Worm (Caenorhabditis elegans) whole organism, young adult: ENCODE measurements around the gene F01D5.10.

ENCODE experiments used
- B0035.1 ChIP-seq: sonication (generic microtip); optimal IDR thresholded peaks from 2 replicates; lab custom pipeline; 2016; ENCODE audit warnings: missing genetic modification characterization, mild to moderate bottlenecking, missing compliant biosample characterization, missing genotype, missing genetic modification reagents
- B0261.1 ChIP-seq: sonication (generic microtip); optimal IDR thresholded peaks from 2 replicates; lab custom pipeline; 2016; ENCODE audit warnings: mild to moderate bottlenecking, missing genetic modification characterization, moderate library complexity, missing compliant biosample characterization
- C17E4.6 ChIP-seq: fragments of 200-800 bp; sonication (Bioruptor generic); IDR thresholded peaks from 2 replicates; pipeline ENCODE4 v1.3.6; 2022; ENCODE audit warnings: missing genetic modification reagents, missing genetic modification characterization, missing compliant biosample characterization
- F10E7.11 ChIP-seq: sonication (generic microtip); optimal IDR thresholded peaks from 2 replicates; lab custom pipeline; 2017; ENCODE audit warnings: mild to moderate bottlenecking, missing genetic modification characterization, moderate library complexity, missing compliant biosample characterization
- F23B12.7 ChIP-seq: sonication (generic microtip); optimal IDR thresholded peaks from 2 replicates; lab custom pipeline; 2017; ENCODE audit warnings: missing genetic modification characterization, mild to moderate bottlenecking, missing compliant biosample characterization, antibody characterized with exemption, moderate library complexity; ENCODE audit not compliant: insufficient read depth
- F37B4.10 ChIP-seq: fragments of 200-800 bp; sonication (Bioruptor generic); IDR thresholded peaks from 2 replicates; pipeline ENCODE4 v1.3.6; 2022; ENCODE audit warnings: missing genetic modification characterization, missing compliant biosample characterization
- F49E8.2 ChIP-seq: sonication (generic microtip); optimal IDR thresholded peaks from 3 replicates; lab custom pipeline; 2017; ENCODE audit warnings: missing genetic modification characterization, mild to moderate bottlenecking, missing compliant biosample characterization, antibody characterized with exemption, moderate library complexity; ENCODE audit not compliant: insufficient read depth
- F52B5.7 ChIP-seq: sonication (generic microtip); optimal IDR thresholded peaks from 2 replicates; lab custom pipeline; 2016; ENCODE audit warnings: mild to moderate bottlenecking, missing genetic modification characterization, missing compliant biosample characterization
- K12H6.12 ChIP-seq: fragments of 200-800 bp; sonication (Bioruptor generic); optimal IDR thresholded peaks from 2 replicates; lab custom pipeline; 2018; ENCODE audit warnings: mild to moderate bottlenecking, missing genetic modification characterization, missing compliant biosample characterization
- T07F8.4 ChIP-seq: sonication (generic microtip); optimal IDR thresholded peaks from 2 replicates; lab custom pipeline; 2016; ENCODE audit warnings: mild to moderate bottlenecking, missing genetic modification characterization, moderate library complexity, missing compliant biosample characterization
- Y56A3A.18 ChIP-seq: fragments of 200-800 bp; sonication (Bioruptor generic); IDR thresholded peaks from 2 replicates; pipeline ENCODE4 v1.3.6; 2022; ENCODE audit warnings: missing genetic modification reagents, missing genetic modification characterization, missing compliant biosample characterization
- Y95B8A.8 ChIP-seq: fragments of 200-800 bp; sonication (Bioruptor generic); IDR thresholded peaks from 2 replicates; pipeline ENCODE4 v1.3.6; 2022; ENCODE audit warnings: missing genetic modification reagents, missing genetic modification characterization, missing compliant biosample characterization
- ama-1 ChIP-seq, 3 experiments: fragments of 150-350 bp in 1 of 3; sonication (generic microtip) in 2 of 3; optimal IDR thresholded peaks; 2 replicates each; lab custom pipeline; 2014 to 2018; ENCODE audit warnings: missing biosample characterization in 2 of 3, missing genetic modification characterization in 2 of 3, missing genetic modification reagents in 2 of 3
- aptf-3 ChIP-seq: fragments of 200-800 bp; sonication (Bioruptor generic); IDR thresholded peaks from 2 replicates; pipeline ENCODE4 v1.3.6; 2022; ENCODE audit warnings: missing genetic modification characterization, missing compliant biosample characterization
- attf-5 ChIP-seq: fragments of 200-800 bp; sonication (Bioruptor generic); optimal IDR thresholded peaks from 2 replicates; lab custom pipeline; 2018; ENCODE audit warnings: mild to moderate bottlenecking, missing genetic modification characterization, missing compliant biosample characterization
- attf-6 ChIP-seq: fragments of 200-800 bp; sonication (Bioruptor generic); IDR thresholded peaks from 2 replicates; pipeline ENCODE4 v1.3.6; 2022; ENCODE audit warnings: missing genetic modification reagents, missing genetic modification characterization, missing compliant biosample characterization
- bed-1 ChIP-seq: fragments of 200-800 bp; sonication (Bioruptor generic); IDR thresholded peaks from 2 replicates; pipeline ENCODE4 v1.3.6; 2022; ENCODE audit warnings: missing genetic modification reagents, missing genetic modification characterization, missing compliant biosample characterization
- ccch-3 ChIP-seq: fragments of 200-800 bp; sonication (Bioruptor generic); optimal IDR thresholded peaks from 2 replicates; lab custom pipeline; 2018; ENCODE audit warnings: mild to moderate bottlenecking, missing genetic modification characterization, missing compliant biosample characterization
- cebp-1 ChIP-seq, 2 experiments: fragments of 200-800 bp in 1 of 2; sonication (Bioruptor generic) in 1 of 2; sonication (generic microtip) in 1 of 2; IDR thresholded peaks in 1 of 2; optimal IDR thresholded peaks in 1 of 2; 2 replicates each; pipeline versions ENCODE4 v1.3.6 to Lab custom; 2017 to 2022; ENCODE audit warnings: missing compliant biosample characterization in 2 of 2, missing genetic modification characterization in 2 of 2, mild to moderate bottlenecking in 1 of 2, missing genetic modification reagents in 1 of 2, moderate library complexity in 1 of 2
- ceh-27 ChIP-seq: fragments of 200-800 bp; sonication (Bioruptor generic); optimal IDR thresholded peaks from 2 replicates; lab custom pipeline; 2018; ENCODE audit warnings: mild to moderate bottlenecking, missing genetic modification characterization, moderate library complexity, missing compliant biosample characterization
- ceh-58 ChIP-seq: fragments of 200-800 bp; sonication (Bioruptor generic); IDR thresholded peaks from 2 replicates; pipeline ENCODE4 v1.3.6; 2022; ENCODE audit warnings: missing genetic modification characterization, missing compliant biosample characterization
- chd-7 ChIP-seq: sonication (generic microtip); optimal IDR thresholded peaks from 2 replicates; lab custom pipeline; 2016; ENCODE audit warnings: mild to moderate bottlenecking, missing genetic modification characterization, moderate library complexity, missing compliant biosample characterization
- dpl-1 ChIP-seq: fragments of 150-350 bp; optimal IDR thresholded peaks from 2 replicates; lab custom pipeline; 2014; ENCODE audit warnings: missing biosample characterization, missing genetic modification reagents, missing genetic modification characterization
- egrh-3 ChIP-seq: fragments of 200-800 bp; sonication (Bioruptor generic); IDR thresholded peaks from 2 replicates; pipeline ENCODE4 v1.3.6; 2022; ENCODE audit warnings: missing genetic modification reagents, missing genetic modification characterization, missing compliant biosample characterization
- gei-17 ChIP-seq: fragments of 200-800 bp; sonication (Bioruptor generic); optimal IDR thresholded peaks from 2 replicates; lab custom pipeline; 2018; ENCODE audit warnings: mild to moderate bottlenecking, missing genetic modification characterization, missing compliant biosample characterization
- hmg-1.2 ChIP-seq: fragments of 200-800 bp; sonication (Bioruptor generic); IDR thresholded peaks from 2 replicates; pipeline ENCODE4 v1.3.6; 2022; ENCODE audit warnings: missing genetic modification reagents, missing genetic modification characterization, missing compliant biosample characterization
- hrde-1 ChIP-seq: sonication (generic microtip); optimal IDR thresholded peaks from 2 replicates; lab custom pipeline; 2016; ENCODE audit warnings: missing genetic modification characterization, mild to moderate bottlenecking, missing compliant biosample characterization, moderate library complexity, missing genotype, missing genetic modification reagents, borderline replicate concordance
- lin-40 ChIP-seq: sonication (generic microtip); optimal IDR thresholded peaks from 2 replicates; lab custom pipeline; 2016; ENCODE audit warnings: missing genetic modification characterization, mild to moderate bottlenecking, missing compliant biosample characterization, missing genotype, missing genetic modification reagents
- lin-54 ChIP-seq: fragments of 200-800 bp; sonication (Bioruptor generic); optimal IDR thresholded peaks from 2 replicates; lab custom pipeline; 2018; ENCODE audit warnings: mild to moderate bottlenecking, missing genetic modification characterization, missing compliant biosample characterization
- lir-1 ChIP-seq: fragments of 200-800 bp; sonication (Bioruptor generic); conservative IDR thresholded peaks from 2 replicates; pipeline ENCODE4 v1.3.6; 2022; ENCODE audit warnings: missing genetic modification reagents, missing genetic modification characterization, missing compliant biosample characterization
- lsl-1 ChIP-seq: fragments of 200-800 bp; sonication (Bioruptor generic); optimal IDR thresholded peaks from 2 replicates; lab custom pipeline; 2018; ENCODE audit warnings: mild to moderate bottlenecking, missing genetic modification characterization, moderate library complexity, missing compliant biosample characterization
- madf-3 ChIP-seq: fragments of 200-800 bp; sonication (Bioruptor generic); IDR thresholded peaks from 2 replicates; pipeline ENCODE4 v1.3.6; 2022; ENCODE audit warnings: missing genetic modification reagents, missing genetic modification characterization, missing compliant biosample characterization
- madf-6 ChIP-seq: fragments of 200-800 bp; sonication (Bioruptor generic); IDR thresholded peaks from 2 replicates; pipeline ENCODE4 v1.3.6; 2022; ENCODE audit warnings: missing genetic modification reagents, missing genetic modification characterization, missing compliant biosample characterization
- mcd-1 ChIP-seq: fragments of 200-800 bp; sonication (Bioruptor generic); IDR thresholded peaks from 2 replicates; pipeline ENCODE4 v1.3.6; 2022; ENCODE audit warnings: missing genetic modification reagents, missing genetic modification characterization, missing compliant biosample characterization
- nfyb-1 ChIP-seq: fragments of 200-800 bp; sonication (Bioruptor generic); IDR thresholded peaks from 2 replicates; pipeline ENCODE4 v1.3.6; 2022; ENCODE audit warnings: missing genetic modification reagents, missing genetic modification characterization, missing compliant biosample characterization
- nhr-179 ChIP-seq: sonication (generic microtip); optimal IDR thresholded peaks from 2 replicates; lab custom pipeline; 2016; ENCODE audit warnings: mild to moderate bottlenecking, missing genetic modification characterization, missing compliant biosample characterization
- nhr-80 ChIP-seq: sonication (generic microtip); optimal IDR thresholded peaks from 2 replicates; lab custom pipeline; 2016; ENCODE audit warnings: missing genetic modification characterization, missing compliant biosample characterization
- nhr-90 ChIP-seq: sonication (generic microtip); optimal IDR thresholded peaks from 2 replicates; lab custom pipeline; 2016; ENCODE audit warnings: missing genotype, mild to moderate bottlenecking, missing genetic modification characterization, missing compliant biosample characterization
- snpc-1.1 ChIP-seq: sonication (generic microtip); optimal IDR thresholded peaks from 2 replicates; lab custom pipeline; 2017; ENCODE audit warnings: missing genetic modification characterization, mild to moderate bottlenecking, missing compliant biosample characterization, antibody characterized with exemption, moderate library complexity, missing genotype, missing genetic modification reagents; ENCODE audit not compliant: insufficient read depth
- somi-1 ChIP-seq: fragments of 200-800 bp; sonication (Bioruptor generic); optimal IDR thresholded peaks from 2 replicates; lab custom pipeline; 2018; ENCODE audit warnings: mild to moderate bottlenecking, missing genetic modification characterization, missing compliant biosample characterization
- unc-62 ChIP-seq: fragments of 150-350 bp; optimal IDR thresholded peaks from 2 replicates; lab custom pipeline; 2014; ENCODE audit warnings: missing biosample characterization, missing genetic modification reagents, missing genetic modification characterization
- xnd-1 ChIP-seq: sonication (generic microtip); optimal IDR thresholded peaks from 2 replicates; lab custom pipeline; 2016; ENCODE audit warnings: missing genotype, missing genetic modification reagents, missing genetic modification characterization, missing compliant biosample characterization
- zfh-2 ChIP-seq: fragments of 200-800 bp; sonication (Bioruptor generic); conservative IDR thresholded peaks from 2 replicates; pipeline ENCODE4 v1.3.6; 2022; ENCODE audit warnings: missing genetic modification reagents, missing genetic modification characterization, missing compliant biosample characterization

Gene F01D5.10

DNA sequence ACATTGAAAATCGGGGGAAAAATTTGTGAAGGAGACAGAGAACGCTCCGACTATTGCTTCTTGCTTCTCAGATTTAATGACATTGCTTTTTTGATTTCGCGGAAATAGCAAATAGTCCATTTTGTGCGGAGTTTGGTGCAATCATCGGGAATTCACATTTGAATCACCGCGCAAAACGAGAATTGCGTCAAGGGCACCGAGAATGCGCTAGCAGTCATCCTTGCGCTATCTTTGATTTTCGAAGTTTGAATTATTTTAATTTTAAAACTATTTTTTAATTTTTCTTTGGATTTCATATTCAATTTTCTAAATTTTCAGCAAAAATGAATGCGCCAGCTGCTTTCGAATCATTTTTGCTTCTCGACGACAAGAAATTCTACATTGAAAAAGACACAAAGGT lies 38.6 kb upstream of the F01D5.10 start, which contains the start of gene rpb-11 (continued):
- peak; percentile 79 for TF ChIP-seq lsl-1
- TF ChIP-seq B0261.1: peak; percentile 2
- no peak for TF ChIP-seq unc-62
- no peak for TF ChIP-seq T07F8.4
- TF ChIP-seq mcd-1: peak; percentile 96
- peak; percentile 57 for TF ChIP-seq F49E8.2 (tag; lab: Kevin White, UChicago)
- no peak for TF ChIP-seq ceh-58
- peak; percentile 72 for TF ChIP-seq ceh-27 (GFP tag; lab: Kevin White, UChicago)
- TF ChIP-seq C17E4.6 (GFP tag; lab: Robert Waterston, UW): peak; percentile 83
- peak; percentile 99 for TF ChIP-seq lin-54 (GFP tag; lab: Kevin White, UChicago)
- TF ChIP-seq B0035.1: peak; percentile 65
- TF ChIP-seq F23B12.7 (tag; lab: Kevin White, UChicago): peak; percentile 82
- peak; percentile 97 for TF ChIP-seq dpl-1
- peak; percentile 12 for TF ChIP-seq nhr-90 (tag; lab: Kevin White, UChicago)
- peak; percentile 91 for TF ChIP-seq madf-6 (GFP tag; lab: Robert Waterston, UW)
- TF ChIP-seq lin-40 (tag; lab: Kevin White, UChicago): peak; percentile 95
- no peak for TF ChIP-seq bed-1 (GFP tag; lab: Robert Waterston, UW)
- TF ChIP-seq nfyb-1 (GFP tag; lab: Robert Waterston, UW): peak; percentile 90
- peak; percentile 74 for TF ChIP-seq xnd-1 (tag; lab: Kevin White, UChicago)
- TF ChIP-seq, all 124 proteins: peak for 68

DNA sequence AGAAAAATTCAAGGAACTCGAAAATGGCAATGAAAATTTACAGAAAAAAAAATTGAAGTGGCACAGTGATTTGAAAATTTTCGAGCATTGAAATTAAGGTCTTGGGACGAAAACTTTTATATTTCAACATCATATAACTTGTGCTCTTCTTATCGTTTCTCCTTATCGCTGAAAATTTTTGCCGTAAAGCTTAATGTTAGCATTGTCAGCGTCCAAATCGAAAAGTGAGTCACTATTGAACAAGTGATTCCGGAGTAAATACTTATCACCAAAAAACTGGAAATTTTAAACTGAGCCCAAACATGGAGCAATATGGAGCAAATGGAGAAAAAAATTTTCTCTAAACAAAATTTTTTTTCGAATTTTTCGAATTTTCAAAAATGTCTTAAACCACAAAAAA lies 34.6 kb upstream of the F01D5.10 start:
- TF ChIP-seq xnd-1 (tag; lab: Kevin White, UChicago) (no peak), bed-1 (GFP tag; lab: Robert Waterston, UW) (no peak), hrde-1 (tag; lab: Kevin White, UChicago) (no peak), F10E7.11 (tag; lab: Kevin White, UChicago) (no peak), attf-6 (no peak), zfh-2 (GFP tag; lab: Robert Waterston, UW) (no peak), madf-3 (GFP tag; lab: Robert Waterston, UW) (no peak), lir-1 (GFP tag; lab: Robert Waterston, UW) (no peak), K12H6.12 (tag; lab: Kevin White, UChicago) (no peak), Y56A3A.18 (GFP tag; lab: Robert Waterston, UW) (no peak), B0261.1 (no peak)

DNA sequence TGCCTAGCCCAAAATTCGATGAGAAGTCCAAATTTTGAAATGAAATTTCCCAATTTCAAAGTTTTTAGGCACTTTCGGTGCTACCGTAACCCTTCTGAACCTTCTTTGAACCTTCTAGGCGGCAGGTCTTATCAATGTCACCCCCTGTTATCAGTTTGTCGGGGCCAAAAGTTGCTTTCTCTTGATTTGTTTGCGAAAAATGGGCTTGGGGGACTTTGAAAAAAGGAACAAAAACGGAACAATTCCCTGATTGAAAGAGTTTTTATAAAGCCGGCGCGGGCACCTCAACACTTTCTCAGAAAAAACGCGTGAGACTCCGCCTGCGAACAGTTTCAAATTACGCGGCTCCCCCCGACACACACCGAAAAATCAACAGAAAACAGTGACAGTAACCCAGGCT lies 32.0 kb upstream of the F01D5.10 start:
- TF ChIP-seq nhr-80: peak; percentile 5
- TF ChIP-seq ccch-3: no peak
- TF ChIP-seq ama-1 (optimal IDR thresholded peaks at IDR 0.05; lab: Kevin White, UChicago): no peak
- TF ChIP-seq ama-1 (GFP tag; optimal IDR thresholded peaks at IDR 0.05; lab: Kevin White, UChicago): no peak
- TF ChIP-seq chd-7 (tag; lab: Kevin White, UChicago): no peak
- no peak for TF ChIP-seq somi-1 (GFP tag; lab: Kevin White, UChicago)

DNA sequence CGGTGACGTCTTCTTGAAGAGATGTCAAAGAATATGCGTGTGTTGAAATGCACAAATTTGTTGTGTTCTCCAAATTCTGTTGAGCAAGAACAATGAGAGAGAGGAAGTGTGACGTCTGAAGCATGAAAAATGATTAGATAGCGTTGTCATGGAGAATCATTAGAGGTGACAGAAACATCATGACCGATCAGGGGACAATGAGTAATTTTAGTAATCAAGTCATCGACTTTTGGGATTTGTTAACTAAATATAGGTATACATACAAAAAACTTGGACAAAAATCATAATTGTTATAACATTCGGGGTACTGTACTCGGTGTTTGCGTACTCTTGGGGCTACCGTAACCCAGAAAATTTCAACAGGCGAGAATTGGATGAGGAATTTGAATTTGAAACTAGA lies 31.1 kb upstream of the F01D5.10 start, which contains the start of gene daf-5:
daf-5 (minus strand) TSS at position 101 of the 400 bp plus-strand sequence.
- no peak for TF ChIP-seq attf-5 (GFP tag; lab: Kevin White, UChicago)
- TF ChIP-seq nhr-179 (tag; lab: Kevin White, UChicago): no peak
- no peak for TF ChIP-seq snpc-1.1 (tag; lab: Kevin White, UChicago)
- TF ChIP-seq C17E4.6 (GFP tag; lab: Robert Waterston, UW): no peak
- TF ChIP-seq hmg-1.2 (GFP tag; lab: Robert Waterston, UW): no peak
- TF ChIP-seq gei-17 (GFP tag; lab: Kevin White, UChicago): no peak
- TF ChIP-seq F52B5.7: no peak
- no peak for TF ChIP-seq cebp-1 (GFP tag; IDR thresholded peaks at IDR 0.05; lab: Robert Waterston, UW)
- TF ChIP-seq cebp-1 (tag; optimal IDR thresholded peaks at IDR 0.05; lab: Kevin White, UChicago): no peak
- no peak for TF ChIP-seq B0261.1
- TF ChIP-seq K12H6.12 (tag; lab: Kevin White, UChicago): no peak
- no peak for TF ChIP-seq B0035.1
- no peak for TF ChIP-seq F37B4.10
- TF ChIP-seq aptf-3: no peak
- TF ChIP-seq egrh-3 (GFP tag; lab: Robert Waterston, UW): no peak
- TF ChIP-seq T07F8.4: no peak
- no peak for TF ChIP-seq Y95B8A.8 (GFP tag; lab: Robert Waterston, UW)
